Fruit fly (Drosophila melanogaster): ENCODE results near the gene bab1.

dm6 chr3L:1090002-1090401 lies 10.9 kb downstream of the bab1 start:
- TF ChIP-seq CrebA (GFP tag; optimal IDR thresholded peaks at IDR 0.05; ENCODE audit: borderline replicate concordance) (peak; percentile 39), lola (GFP tag; optimal IDR thresholded peaks at IDR 0.05) (no peak), sage (GFP tag; optimal IDR thresholded peaks at IDR 0.05) (no peak), OdsH (GFP tag; optimal IDR thresholded peaks at IDR 0.05) (no peak), psq (GFP tag; optimal IDR thresholded peaks at IDR 0.05) (no peak)

All from whole organism, wandering third instar larva.